Worm (Caenorhabditis elegans): ENCODE data around the gene F58G1.7.

DNA sequence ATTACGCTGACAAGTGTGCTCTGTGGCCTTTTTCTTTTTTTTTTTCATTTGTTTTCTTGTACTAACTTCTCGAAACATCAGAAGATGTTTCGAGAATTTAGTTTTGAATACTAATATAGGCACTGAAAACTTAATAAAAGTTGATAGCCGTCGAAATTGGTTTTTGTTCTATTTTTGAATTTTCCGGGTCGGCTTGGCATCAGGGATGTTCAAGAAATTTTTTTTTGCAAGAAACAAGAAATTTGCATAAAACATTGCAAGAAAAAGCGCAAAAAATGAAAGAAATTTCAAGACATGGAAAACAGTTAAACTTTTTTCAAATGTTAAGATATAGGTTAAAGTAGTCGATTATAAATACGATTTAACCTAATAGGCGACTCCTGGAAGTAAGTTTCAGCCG, 24.8 kb downstream of the F58G1.7 start:
- no peak for TF ChIP-seq klf-2 (GFP tag; conservative IDR thresholded peaks at IDR 0.05)
- TF ChIP-seq ref-1 (GFP tag; conservative IDR thresholded peaks at IDR 0.05): no peak
- TF ChIP-seq flt-1 (GFP tag; IDR thresholded peaks at IDR 0.05): no peak
- no peak for TF ChIP-seq ztf-23 (GFP tag; IDR thresholded peaks at IDR 0.05)
- TF ChIP-seq med-1 (GFP tag; optimal IDR thresholded peaks at IDR 0.05; ENCODE audit: insufficient read depth): no peak
